Fruit fly (Drosophila melanogaster) whole organism, adult: ENCODE results near the gene CG9951.

Experiments
- CG11617 ChIP-seq: fragments of 200-800 bp; sonication (Bioruptor generic); optimal IDR thresholded peaks from 2 replicates; lab custom pipeline; 2017; ENCODE audit warnings: mild to moderate bottlenecking, missing biosample characterization, missing genetic modification reagents, missing genetic modification characterization
- CG14711 ChIP-seq: fragments of 200-800 bp; sonication (Bioruptor generic); optimal IDR thresholded peaks from 2 replicates; lab custom pipeline; 2018; ENCODE audit warnings: missing biosample characterization, mild to moderate bottlenecking, missing genetic modification characterization, moderate library complexity
- CG33017 ChIP-seq: fragments of 200-800 bp; sonication (Bioruptor generic); optimal IDR thresholded peaks from 2 replicates; lab custom pipeline; 2018; ENCODE audit warnings: missing biosample characterization, mild to moderate bottlenecking, missing genetic modification characterization, moderate library complexity
- CG7101 ChIP-seq: fragments of 200-800 bp; sonication (Bioruptor generic); optimal IDR thresholded peaks from 2 replicates; lab custom pipeline; 2018; ENCODE audit warnings: missing biosample characterization, mild to moderate bottlenecking, missing genetic modification characterization, moderate library complexity
- Clk ChIP-seq: fragments of 200-800 bp; sonication (Bioruptor generic); optimal IDR thresholded peaks from 2 replicates; lab custom pipeline; 2017; ENCODE audit warnings: missing biosample characterization, missing genetic modification characterization
- cic ChIP-seq: fragments of 200-800 bp; sonication (Bioruptor generic); optimal IDR thresholded peaks from 2 replicates; lab custom pipeline; 2017; ENCODE audit warnings: missing biosample characterization, mild to moderate bottlenecking, missing genetic modification characterization, moderate library complexity
- cnc ChIP-seq, 2 experiments: fragments of >200 bp; optimal IDR thresholded peaks; 2 replicates each; lab custom pipeline; 2017
- tj ChIP-seq: fragments of 200-800 bp; sonication (Bioruptor generic); optimal IDR thresholded peaks from 3 replicates; lab custom pipeline; 2017; ENCODE audit warnings: missing biosample characterization, mild to moderate bottlenecking, missing genetic modification characterization, moderate library complexity
- toe ChIP-seq: fragments of 200-800 bp; sonication (Bioruptor generic); optimal IDR thresholded peaks from 2 replicates; lab custom pipeline; 2016; ENCODE audit warnings: missing biosample characterization, missing genetic modification characterization

DNA sequence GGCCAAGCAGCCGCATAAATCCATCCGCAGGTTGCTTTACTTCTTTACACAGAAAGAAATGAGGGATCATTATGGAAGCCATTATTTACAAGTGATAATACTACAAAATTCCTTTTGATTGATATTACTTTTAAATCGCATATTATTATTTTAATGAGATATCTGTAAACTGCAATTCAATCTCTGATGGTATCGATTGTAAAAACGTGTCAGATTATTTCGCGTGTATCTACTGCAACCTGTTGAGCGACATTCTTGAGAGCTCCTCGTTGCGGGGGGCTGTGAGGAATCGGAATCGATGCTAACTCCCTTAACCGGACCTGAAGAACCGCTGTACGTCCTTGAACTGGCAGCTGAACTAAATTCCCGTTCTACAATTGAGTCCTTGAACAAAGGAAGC lies 44.9 kb upstream of the CG9951 start:
- TF ChIP-seq Clk (GFP tag; lab: Kevin White, UChicago) (no peak), CG14711 (tag; lab: Kevin White, UChicago) (no peak), tj (GFP tag; lab: Kevin White, UChicago) (no peak), cnc (optimal IDR thresholded peaks at IDR 0.05; lab: Kevin White, UChicago) (no peak), toe (no peak), CG7101 (tag; lab: Kevin White, UChicago) (no peak), cic (GFP tag; lab: Kevin White, UChicago) (no peak), CG11617 (GFP tag; lab: Kevin White, UChicago) (no peak), CG33017 (tag; lab: Kevin White, UChicago) (no peak)
